Fruit fly (Drosophila melanogaster) whole organism, embryonic: ENCODE results near the gene Jhbp16.

Experiments
- Bgb ChIP-seq: fragments of 200-800 bp; sonication (Bioruptor generic); IDR thresholded peaks from 2 replicates; pipeline ENCODE4 v1.3.6; 2022; ENCODE audit warnings: missing biosample characterization, missing genetic modification characterization; ENCODE audit not compliant: partially characterized antibody
- CG11093 ChIP-seq: fragments of 200-800 bp; sonication (Bioruptor generic); IDR thresholded peaks from 3 replicates; pipeline ENCODE4 v1.3.6; 2022; ENCODE audit warnings: missing biosample characterization, missing genetic modification characterization
- CG8478 ChIP-seq: fragments of >200 bp; optimal IDR thresholded peaks from 2 replicates; lab custom pipeline; 2018
- CHES-1-like ChIP-seq: fragments of 200-800 bp; sonication (Bioruptor generic); optimal IDR thresholded peaks from 2 replicates; lab custom pipeline; 2016; ENCODE audit warnings: missing biosample characterization, missing genetic modification characterization
- Spps ChIP-seq: fragments of 200-800 bp; sonication (Bioruptor generic); optimal IDR thresholded peaks from 2 replicates; lab custom pipeline; 2018; ENCODE audit warnings: missing biosample characterization, mild to moderate bottlenecking, missing genetic modification characterization
- fru ChIP-seq: fragments of >200 bp; optimal IDR thresholded peaks from 2 replicates; lab custom pipeline; 2017
- h ChIP-seq: fragments of >200 bp; optimal IDR thresholded peaks from 2 replicates; lab custom pipeline; 2017

- no peak for TF ChIP-seq fru
- TF ChIP-seq CG11093, result 0 out of 3 replicates have a peak, but pooled peaks have one; percentile 37
- no peak for TF ChIP-seq h (lab: Kevin White, UChicago)
- no peak for TF ChIP-seq Spps (tag; lab: Kevin White, UChicago)
- TF ChIP-seq CHES-1-like, result no peak
- no peak for TF ChIP-seq Bgb (GFP tag; lab: Robert Waterston, UW)
- no peak for TF ChIP-seq CG8478 (lab: Kevin White, UChicago)
Measured at dm6 chr3R:21627752-21628151, 36.4 kb upstream of the Jhbp16 start.
